Fruit fly (Drosophila melanogaster) whole organism, embryonic: ENCODE data around the gene CG42571.
A peak's percentile ranks its signal among the peaks of the same experiment; 100 is the strongest.

Experiments
- Aef1 ChIP-seq: fragments of 200-800 bp; sonication (Bioruptor generic); IDR thresholded peaks from 3 replicates; pipeline ENCODE4 v1.3.6; 2022; ENCODE audit warnings: missing biosample characterization, missing genetic modification characterization
- Atf6 ChIP-seq: fragments of 200-800 bp; sonication (Bioruptor generic); IDR thresholded peaks from 2 replicates; pipeline ENCODE4 v1.3.6; 2022; ENCODE audit warnings: missing biosample characterization, missing genetic modification characterization
- B-H1 ChIP-seq: fragments of 200-800 bp; sonication (Bioruptor generic); IDR thresholded peaks from 3 replicates; pipeline ENCODE4 v1.3.6; 2022; ENCODE audit warnings: missing biosample characterization, missing genetic modification characterization
- CG13424 ChIP-seq: fragments of 200-800 bp; sonication (Bioruptor generic); optimal IDR thresholded peaks from 2 replicates; lab custom pipeline; 2019; ENCODE audit warnings: missing biosample characterization, mild to moderate bottlenecking, missing genetic modification characterization, moderate library complexity
- CG13894 ChIP-seq: fragments of 200-800 bp; sonication (Bioruptor generic); optimal IDR thresholded peaks from 3 replicates; lab custom pipeline; 2018; ENCODE audit warnings: missing biosample characterization, mild to moderate bottlenecking, missing genetic modification characterization, moderate library complexity
- CG15269 ChIP-seq: fragments of 200-800 bp; sonication (Bioruptor generic); optimal IDR thresholded peaks from 2 replicates; lab custom pipeline; 2018; ENCODE audit warnings: missing biosample characterization, mild to moderate bottlenecking, missing genetic modification characterization, moderate library complexity
- CG2202 ChIP-seq: fragments of 200-800 bp; sonication (Bioruptor generic); optimal IDR thresholded peaks from 2 replicates; lab custom pipeline; 2018; ENCODE audit warnings: missing biosample characterization, mild to moderate bottlenecking, missing genetic modification characterization
- CG2875 ChIP-seq: fragments of 200-800 bp; sonication (Bioruptor generic); optimal IDR thresholded peaks from 2 replicates; lab custom pipeline; 2017; ENCODE audit warnings: missing biosample characterization, mild to moderate bottlenecking, missing genetic modification characterization, missing genetic modification reagents
- CG3163 ChIP-seq: fragments of 200-800 bp; sonication (Bioruptor generic); optimal IDR thresholded peaks from 3 replicates; lab custom pipeline; 2016; ENCODE audit warnings: missing biosample characterization, missing genetic modification characterization
- CG33557 ChIP-seq: fragments of 200-800 bp; sonication (Bioruptor generic); optimal IDR thresholded peaks from 2 replicates; lab custom pipeline; 2019; ENCODE audit warnings: missing biosample characterization, mild to moderate bottlenecking, missing genetic modification characterization, moderate library complexity
- CG34422 ChIP-seq: fragments of 200-800 bp; sonication (Bioruptor generic); IDR thresholded peaks from 3 replicates; pipeline ENCODE4 v1.3.6; 2022; ENCODE audit warnings: missing biosample characterization, missing genetic modification characterization
- CG4360 ChIP-seq: fragments of 200-800 bp; sonication (Bioruptor generic); IDR thresholded peaks from 2 replicates; pipeline ENCODE4 v1.3.6; 2022; ENCODE audit warnings: missing biosample characterization, missing genetic modification characterization
- CG6254 ChIP-seq: fragments of 200-800 bp; sonication (Bioruptor generic); optimal IDR thresholded peaks from 3 replicates; lab custom pipeline; 2017; ENCODE audit warnings: mild to moderate bottlenecking, missing biosample characterization, missing genetic modification reagents, missing genetic modification characterization
- CG7271 ChIP-seq: fragments of 200-800 bp; sonication (Bioruptor generic); optimal IDR thresholded peaks from 2 replicates; lab custom pipeline; 2018; ENCODE audit warnings: missing biosample characterization, mild to moderate bottlenecking, missing genetic modification characterization, moderate library complexity
- CG9609 ChIP-seq: fragments of 200-800 bp; sonication (Bioruptor generic); optimal IDR thresholded peaks from 3 replicates; lab custom pipeline; 2016; ENCODE audit warnings: missing biosample characterization, missing genetic modification characterization
- CG9932 ChIP-seq: fragments of 200-800 bp; sonication (Bioruptor generic); IDR thresholded peaks from 2 replicates; pipeline ENCODE4 v1.3.6; 2022; ENCODE audit warnings: missing biosample characterization, missing genetic modification characterization
- CrebB ChIP-seq: fragments of 200-800 bp; sonication (Bioruptor generic); optimal IDR thresholded peaks from 3 replicates; lab custom pipeline; 2018; ENCODE audit warnings: missing biosample characterization, mild to moderate bottlenecking, missing genetic modification characterization
- Deaf1 ChIP-seq: fragments of 200-800 bp; optimal IDR thresholded peaks from 3 replicates; lab custom pipeline; 2019; ENCODE audit warnings: missing biosample characterization, mild to moderate bottlenecking, missing genetic modification characterization, moderate library complexity
- Dek ChIP-seq: fragments of 200-800 bp; sonication (Bioruptor generic); optimal IDR thresholded peaks from 3 replicates; lab custom pipeline; 2019; ENCODE audit warnings: missing biosample characterization, mild to moderate bottlenecking, missing genetic modification characterization, moderate library complexity
- Dll ChIP-seq: fragments of 200-800 bp; sonication (Bioruptor generic); IDR thresholded peaks from 4 replicates; pipeline ENCODE4 v1.3.6; 2022; ENCODE audit warnings: missing biosample characterization, missing genetic modification characterization; ENCODE audit not compliant: partially characterized antibody
- Hey ChIP-seq: fragments of 200-800 bp; sonication (Bioruptor generic); optimal IDR thresholded peaks from 3 replicates; lab custom pipeline; 2018; ENCODE audit warnings: missing biosample characterization, mild to moderate bottlenecking, missing genetic modification characterization
- Hr51 ChIP-seq, 2 experiments: fragments of 200-800 bp; sonication (Bioruptor generic); optimal IDR thresholded peaks; 2 replicates in 1 of 2; 3 replicates in 1 of 2; lab custom pipeline; 2016 to 2018; ENCODE audit warnings: missing biosample characterization in 2 of 2, missing genetic modification characterization in 2 of 2, mild to moderate bottlenecking in 1 of 2, moderate library complexity in 1 of 2
- Hr78 ChIP-seq, 2 experiments: fragments of 200-800 bp in 1 of 2; fragments of >200 bp in 1 of 2; sonication (Bioruptor generic) in 1 of 2; optimal IDR thresholded peaks; 2 replicates each; lab custom pipeline; 2017 to 2019; ENCODE audit warnings: missing biosample characterization in 2 of 2, missing genetic modification characterization in 2 of 2, mild to moderate bottlenecking in 1 of 2, moderate library complexity in 1 of 2
- Meics ChIP-seq: fragments of 200-800 bp; sonication (Bioruptor generic); optimal IDR thresholded peaks from 2 replicates; lab custom pipeline; 2017; ENCODE audit warnings: missing biosample characterization, mild to moderate bottlenecking, missing genetic modification characterization
- NC2α ChIP-seq: fragments of 200-800 bp; sonication (Bioruptor generic); optimal IDR thresholded peaks from 2 replicates; lab custom pipeline; 2016; ENCODE audit warnings: missing biosample characterization, missing genetic modification characterization
- Oaz ChIP-seq: fragments of 200-800 bp; sonication (Bioruptor generic); IDR thresholded peaks from 2 replicates; pipeline ENCODE4 v1.3.6; 2022; ENCODE audit warnings: missing biosample characterization, missing genetic modification characterization
- PHDP ChIP-seq: fragments of 200-800 bp; sonication (Bioruptor generic); optimal IDR thresholded peaks from 3 replicates; lab custom pipeline; 2018; ENCODE audit warnings: missing biosample characterization, mild to moderate bottlenecking, missing genetic modification characterization, moderate library complexity
- Trl ChIP-seq, 3 experiments: fragments of >200 bp in 2 of 3; fragments of 200-800 bp in 1 of 3; sonication (Bioruptor generic) in 1 of 3; optimal IDR thresholded peaks; 2 replicates in 1 of 3; 3 replicates in 2 of 3; lab custom pipeline; 2016 to 2017; ENCODE audit warnings: missing biosample characterization in 1 of 3, missing genetic modification characterization in 1 of 3
- abd-A ChIP-seq: fragments of 200-800 bp; sonication (Bioruptor generic); optimal IDR thresholded peaks from 3 replicates; lab custom pipeline; 2019; ENCODE audit warnings: missing biosample characterization, mild to moderate bottlenecking, missing genetic modification characterization, moderate library complexity
- ara ChIP-seq: fragments of 200-800 bp; sonication (Bioruptor generic); IDR thresholded peaks from 2 replicates; pipeline ENCODE4 v1.3.6; 2022; ENCODE audit warnings: missing biosample characterization, missing genetic modification characterization
- chif ChIP-seq, 2 experiments: fragments of 200-800 bp; sonication (Bioruptor generic); optimal IDR thresholded peaks; 3 replicates each; lab custom pipeline; 2016; ENCODE audit warnings: missing biosample characterization in 2 of 2, missing genetic modification characterization in 2 of 2
- chinmo ChIP-seq: fragments of 200-800 bp; sonication (Bioruptor generic); IDR thresholded peaks from 4 replicates; pipeline ENCODE4 v1.3.6; 2022; ENCODE audit warnings: missing biosample characterization, missing genetic modification characterization; ENCODE audit not compliant: partially characterized antibody
- eyg ChIP-seq: fragments of 200-800 bp; sonication (Bioruptor generic); optimal IDR thresholded peaks from 3 replicates; lab custom pipeline; 2016; ENCODE audit warnings: missing biosample characterization, missing genetic modification characterization
- gsb-n ChIP-seq: fragments of 200-800 bp; sonication (Bioruptor generic); optimal IDR thresholded peaks from 3 replicates; lab custom pipeline; 2018; ENCODE audit warnings: missing biosample characterization, mild to moderate bottlenecking, missing genetic modification characterization
- lab ChIP-seq: fragments of 200-800 bp; sonication (Bioruptor generic); optimal IDR thresholded peaks from 3 replicates; lab custom pipeline; 2017; ENCODE audit warnings: missing biosample characterization, missing genetic modification characterization, mild to moderate bottlenecking, moderate library complexity, missing genetic modification reagents
- oc ChIP-seq: fragments of 200-800 bp; sonication (Bioruptor generic); optimal IDR thresholded peaks from 2 replicates; lab custom pipeline; 2018; ENCODE audit warnings: missing biosample characterization, mild to moderate bottlenecking, missing genetic modification characterization, moderate library complexity
- pho ChIP-seq: fragments of 200-800 bp; sonication (Bioruptor generic); optimal IDR thresholded peaks from 2 replicates; lab custom pipeline; 2016; ENCODE audit warnings: missing biosample characterization, missing genetic modification characterization
- pros ChIP-seq: fragments of 200-800 bp; sonication (Bioruptor generic); optimal IDR thresholded peaks from 3 replicates; lab custom pipeline; 2019; ENCODE audit warnings: missing biosample characterization, mild to moderate bottlenecking, missing genetic modification characterization, moderate library complexity
- ranshi ChIP-seq: fragments of 200-800 bp; sonication (Bioruptor generic); IDR thresholded peaks from 2 replicates; pipeline ENCODE4 v1.3.6; 2022; ENCODE audit warnings: missing biosample characterization, missing genetic modification characterization
- row ChIP-seq: fragments of 200-800 bp; sonication (Bioruptor generic); IDR thresholded peaks from 3 replicates; pipeline ENCODE4 v1.3.6; 2022; ENCODE audit warnings: missing biosample characterization, missing genetic modification characterization
- sens ChIP-seq: fragments of 200-800 bp; sonication (Bioruptor generic); peaks from one replicate; lab custom pipeline; 2016; ENCODE audit warnings: missing biosample characterization, missing genetic modification characterization
- seq ChIP-seq: fragments of 200-800 bp; sonication (Bioruptor generic); IDR thresholded peaks from 2 replicates; pipeline ENCODE4 v1.3.6; 2022; ENCODE audit warnings: missing biosample characterization, missing genetic modification characterization
- shn ChIP-seq: fragments of 200-800 bp; sonication (Bioruptor generic); optimal IDR thresholded peaks from 3 replicates; lab custom pipeline; 2016; ENCODE audit warnings: missing biosample characterization, missing genetic modification characterization
- stc ChIP-seq: fragments of 200-800 bp; sonication (Bioruptor generic); IDR thresholded peaks from 2 replicates; pipeline ENCODE4 v1.3.6; 2022; ENCODE audit warnings: missing biosample characterization, missing genetic modification characterization
- trh ChIP-seq: fragments of 200-800 bp; sonication (Bioruptor generic); optimal IDR thresholded peaks from 2 replicates; lab custom pipeline; 2016; ENCODE audit warnings: missing biosample characterization, missing genetic modification characterization
- yki ChIP-seq: fragments of >200 bp; optimal IDR thresholded peaks from 3 replicates; lab custom pipeline; 2018

The CG42571 gene

dm6 chr3L:15679420-15679819 lies 36.8 kb upstream of the CG42571 start, which contains the start of gene CG7304 (continued):
- TF ChIP-seq CG33557 (GFP tag; lab: Kevin White, UChicago): no peak
- TF ChIP-seq CG3163 (GFP tag; lab: Kevin White, UChicago): no peak
- no peak for TF ChIP-seq CrebB (tag; lab: Kevin White, UChicago)
- TF ChIP-seq CG9609 (GFP tag; lab: Kevin White, UChicago): no peak
- no peak for TF ChIP-seq trh (GFP tag; lab: Kevin White, UChicago)
- no peak for TF ChIP-seq Dek (tag; lab: Kevin White, UChicago)

- TF ChIP-seq PHDP (tag; lab: Kevin White, UChicago): no peak
- no peak for TF ChIP-seq CG13424 (tag; lab: Kevin White, UChicago)
- no peak for TF ChIP-seq B-H1 (GFP tag; lab: Robert Waterston, UW)
- no peak for TF ChIP-seq Aef1 (GFP tag; lab: Robert Waterston, UW)
- no peak for TF ChIP-seq ranshi
- peak; percentile 67 for TF ChIP-seq oc
- TF ChIP-seq Dll (GFP tag; lab: Robert Waterston, UW): no peak
- TF ChIP-seq, all 482 proteins: peak for 1
Observed at dm6 chr3L:15683345-15683922, 32.8 kb upstream of the CG42571 start, which contains the start of the genes CG7579 and Pgant8. Gene CG7579 (minus strand): TSS chr3L:15683445. Gene Pgant8 (plus strand): TSS chr3L:15683872.

dm6 chr3L:15684017-15684416 lies 32.2 kb upstream of the CG42571 start:
- TF ChIP-seq shn: no peak
- TF ChIP-seq lab: no peak
- peak in 1 of 2 experiments; percentile 56 for TF ChIP-seq Hr78 (GFP tag; optimal IDR thresholded peaks at IDR 0.05; lab: Kevin White, UChicago)
- no peak for TF ChIP-seq pros (GFP tag; lab: Kevin White, UChicago)
- peak; percentile 41; the same call in 1 of the 2 replicates for TF ChIP-seq ara
- TF ChIP-seq CG15269: no peak
- TF ChIP-seq CG13894: no peak
- no peak for TF ChIP-seq Atf6
- TF ChIP-seq sens (GFP tag; lab: Kevin White, UChicago): peak; percentile 5
- TF ChIP-seq chif (GFP tag; optimal IDR thresholded peaks at IDR 0.05; lab: Kevin White, UChicago): no peak
- no peak for TF ChIP-seq yki (lab: Kevin White, UChicago)
- peak; percentile 74; the same call in 1 of the 4 replicates for TF ChIP-seq chinmo
- TF ChIP-seq CG34422 (GFP tag; lab: Robert Waterston, UW): 0 out of 3 replicates have a peak, but pooled peaks have one; percentile 24
- TF ChIP-seq CG6254 (GFP tag; lab: Kevin White, UChicago): no peak
- 0 out of 2 replicates have a peak, but pooled peaks have one; percentile 14 for TF ChIP-seq stc (GFP tag; lab: Robert Waterston, UW)
- TF ChIP-seq Deaf1 (tag; lab: Kevin White, UChicago): no peak
- no peak for TF ChIP-seq Oaz (GFP tag; lab: Robert Waterston, UW)
- TF ChIP-seq CG2875 (GFP tag; lab: Kevin White, UChicago): no peak
- TF ChIP-seq CG13424 (tag; lab: Kevin White, UChicago): no peak
- TF ChIP-seq seq: no peak
- TF ChIP-seq CG2202 (tag; lab: Kevin White, UChicago): no peak
- TF ChIP-seq CG7271: no peak
- no peak for TF ChIP-seq row (GFP tag; lab: Robert Waterston, UW)
- no peak for TF ChIP-seq Hey
- no peak for TF ChIP-seq Meics
- TF ChIP-seq gsb-n (tag; lab: Kevin White, UChicago): no peak
- peak; percentile 40 to 51 for TF ChIP-seq Trl (optimal IDR thresholded peaks at IDR 0.05; lab: Kevin White, UChicago)
- TF ChIP-seq Trl (GFP tag; optimal IDR thresholded peaks at IDR 0.05; lab: Kevin White, UChicago): no peak
- no peak for TF ChIP-seq Hr51 (GFP tag; optimal IDR thresholded peaks at IDR 0.05; lab: Kevin White, UChicago)
- TF ChIP-seq eyg (GFP tag; lab: Kevin White, UChicago): no peak
- no peak for TF ChIP-seq CG4360
- no peak for TF ChIP-seq CG9932 (GFP tag; lab: Robert Waterston, UW)
- no peak for TF ChIP-seq pho (GFP tag; lab: Kevin White, UChicago)
- no peak for TF ChIP-seq NC2α (GFP tag; lab: Kevin White, UChicago)
- TF ChIP-seq abd-A (tag; lab: Kevin White, UChicago): no peak
